Worm (Caenorhabditis elegans) whole organism, early embryonic: Measurements from ENCODE around the gene srx-28.

Experiments
- ama-1 ChIP-seq: fragments of 150-350 bp; optimal IDR thresholded peaks from 2 replicates; lab custom pipeline; 2014
- hnd-1 ChIP-seq: sonication (generic microtip); optimal IDR thresholded peaks from 2 replicates; lab custom pipeline; 2016; ENCODE audit warnings: missing genetic modification characterization, missing compliant biosample characterization
- tra-4 ChIP-seq: sonication (generic microtip); optimal IDR thresholded peaks from 2 replicates; lab custom pipeline; 2017; ENCODE audit warnings: missing genetic modification characterization, missing compliant biosample characterization

ce11 chrV:2774042-2774441 is 17.0 kb upstream of the srx-28 start, which contains the start of gene srj-18:
- TF ChIP-seq hnd-1 (tag; lab: Kevin White, UChicago): no peak
- TF ChIP-seq tra-4 (tag; lab: Kevin White, UChicago): no peak
- TF ChIP-seq ama-1 (lab: Kevin White, UChicago): no peak
